Fruit fly (Drosophila melanogaster): ENCODE results near the gene wfs1.

Gene wfs1

dm6 chr3R:22690311-22690710, at the start of gene wfs1, which contains the start of gene Nup133:
TSS of gene wfs1 (minus strand) at chr3R:22690380.
TSS of gene Nup133 (plus strand) at chr3R:22690607.
- TF ChIP-seq CG8478 (optimal IDR thresholded peaks at IDR 0.05) (no peak), CTCF (optimal IDR thresholded peaks at IDR 0.05) (no peak)

- no peak for TF ChIP-seq CTCF (optimal IDR thresholded peaks at IDR 0.05)
- TF ChIP-seq CG8478 (optimal IDR thresholded peaks at IDR 0.05) = no peak
Observed at dm6 chr3R:22733751-22734150, 43.6 kb upstream of the wfs1 start, which contains the start of gene Takl2. TSS of gene Takl2 (minus strand) at chr3R:22733851.

DNA sequence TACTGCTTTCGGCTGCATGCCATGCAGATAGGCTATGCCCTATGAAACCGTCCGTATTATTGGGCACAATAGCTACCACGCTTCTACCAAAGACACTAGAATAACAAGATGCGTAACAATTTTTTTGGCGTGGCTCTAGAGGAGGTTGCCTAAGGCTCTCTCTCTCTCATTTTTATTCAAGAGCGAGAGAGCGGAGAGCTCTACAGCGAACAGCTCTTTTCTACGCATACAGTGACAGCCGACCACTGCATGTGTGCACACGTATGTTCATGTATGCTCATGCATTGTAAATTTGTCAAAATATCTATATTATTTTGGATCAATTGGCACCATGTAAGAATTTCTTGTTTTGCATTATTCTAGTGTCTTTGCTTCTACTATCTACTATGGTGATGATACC, 42.8 kb upstream of the wfs1 start:
- no peak for TF ChIP-seq CG8478 (optimal IDR thresholded peaks at IDR 0.05)
- no peak for TF ChIP-seq CTCF (optimal IDR thresholded peaks at IDR 0.05)

- TF ChIP-seq CTCF (optimal IDR thresholded peaks at IDR 0.05) = no peak
- no peak for TF ChIP-seq CG8478 (optimal IDR thresholded peaks at IDR 0.05)
Observed at dm6 chr3R:22727857-22728256, 37.7 kb upstream of the wfs1 start.

dm6 chr3R:22727456-22727833, 37.3 kb upstream of the wfs1 start:
- TF ChIP-seq CTCF (optimal IDR thresholded peaks at IDR 0.05) = no peak
- TF ChIP-seq CG8478 (optimal IDR thresholded peaks at IDR 0.05) = no peak

DNA sequence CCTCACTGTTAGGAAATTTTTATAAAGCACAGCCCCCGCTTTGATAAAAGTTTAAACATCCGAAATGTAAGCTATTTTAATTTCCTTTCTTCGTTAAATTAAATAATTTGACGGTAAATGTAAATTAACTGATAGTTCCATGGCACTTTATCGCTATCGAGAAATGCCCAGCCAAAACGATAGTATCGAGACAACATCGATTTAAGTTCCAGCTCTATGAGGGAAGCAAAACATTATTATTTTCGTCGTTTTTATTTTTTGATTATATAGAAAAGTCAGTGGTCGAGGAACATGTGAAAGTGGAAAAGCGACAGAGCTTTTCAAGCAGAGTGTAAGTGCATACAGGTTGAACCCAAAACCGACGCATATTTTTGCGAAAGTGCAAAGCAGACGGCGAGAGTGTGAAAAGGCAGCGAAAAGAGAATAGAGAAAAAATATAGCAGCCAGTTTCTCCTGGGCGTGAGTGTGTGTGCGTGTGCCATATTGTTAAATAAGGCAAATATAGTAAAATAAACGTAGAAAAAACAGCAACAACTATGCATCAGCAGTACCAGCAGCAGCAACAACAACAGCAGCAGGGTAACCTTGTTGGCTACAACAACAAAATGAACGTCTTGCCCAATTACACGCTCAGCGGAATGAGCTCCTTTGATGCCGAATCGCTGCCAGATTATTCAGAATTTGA, 36.7 kb upstream of the wfs1 start, which contains the start of gene CG45049:
Gene CG45049, plus strand, starts transcription at position 197 of the 685 bp plus-strand sequence.
- TF ChIP-seq CG8478 (optimal IDR thresholded peaks at IDR 0.05) (no peak), CTCF (optimal IDR thresholded peaks at IDR 0.05) (no peak)

DNA sequence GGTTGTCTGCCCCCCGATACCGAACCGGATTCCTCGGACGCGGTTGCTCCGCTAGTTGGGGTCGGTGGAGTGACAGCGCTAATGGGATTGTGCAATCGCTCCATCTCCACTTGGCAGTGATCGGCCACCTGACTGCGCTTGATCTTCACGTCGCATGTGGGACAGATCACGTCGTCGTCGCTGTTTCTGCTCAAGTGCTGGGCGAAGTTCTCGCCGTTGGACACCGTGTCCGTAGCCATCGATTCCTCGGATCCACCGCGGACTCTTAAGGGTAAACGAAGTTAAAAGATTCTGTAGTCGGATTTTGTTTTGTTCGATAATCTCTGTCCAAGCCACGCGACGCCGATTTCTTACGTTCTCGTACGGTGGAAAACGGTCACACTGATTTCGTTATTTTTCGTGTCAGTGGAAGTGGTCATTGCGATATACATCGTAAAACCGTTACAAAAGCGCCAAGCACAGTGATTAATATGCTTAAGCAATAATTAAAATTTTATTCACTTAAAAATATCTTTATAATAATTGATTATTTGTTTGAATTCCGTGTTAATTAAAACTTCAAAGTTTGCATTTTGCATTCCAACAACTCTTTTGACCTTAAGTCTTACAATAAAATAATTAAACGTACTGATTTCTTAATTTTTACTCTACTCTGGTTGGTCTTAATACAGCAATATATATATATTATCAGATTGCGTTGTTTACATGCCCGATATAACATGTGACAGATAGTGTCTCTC, 36.0 kb upstream of the wfs1 start, which contains the start of gene RNF220:
Gene RNF220, minus strand, starts transcription at position 384 of the 740 bp plus-strand sequence.
- TF ChIP-seq CG8478 (optimal IDR thresholded peaks at IDR 0.05) (no peak), CTCF (optimal IDR thresholded peaks at IDR 0.05) (peak; percentile 2 to 34)

DNA sequence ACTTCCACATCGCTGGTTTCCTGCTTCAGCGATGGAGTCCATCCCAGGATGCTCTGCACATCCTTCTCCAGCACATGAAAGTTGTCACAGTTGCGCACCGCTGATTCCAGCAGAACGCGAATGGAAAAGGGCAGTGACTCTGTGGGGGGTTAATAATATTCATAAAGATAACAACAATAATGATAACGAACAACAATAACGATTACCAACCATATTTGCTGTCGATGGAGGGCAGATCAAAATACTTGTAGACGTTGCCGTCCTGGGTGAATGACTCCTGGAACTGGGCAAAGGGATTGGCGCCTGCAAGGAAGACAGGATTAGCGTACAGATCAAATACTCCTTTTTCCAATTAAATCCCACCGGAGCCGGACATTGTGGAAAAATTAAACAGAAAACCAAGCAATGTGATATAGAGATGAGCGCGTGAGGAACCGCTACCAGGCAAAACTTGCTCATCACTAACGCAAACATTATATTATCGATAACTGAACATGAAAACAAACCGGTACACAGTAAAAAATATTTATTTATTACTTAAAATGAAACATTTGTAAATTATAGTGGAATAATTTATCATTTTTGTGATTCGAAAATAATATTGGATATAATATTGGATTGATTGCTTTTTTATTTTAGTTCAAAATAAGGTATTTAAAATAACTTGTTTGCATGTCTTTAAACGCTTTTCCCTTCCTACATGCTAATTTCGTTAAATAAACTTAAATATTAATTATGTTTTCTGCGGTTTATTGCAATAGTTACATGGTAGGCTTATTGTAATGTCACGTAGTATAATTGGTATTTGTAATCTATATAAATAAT, 34.2 kb upstream of the wfs1 start, which contains the start of gene Irp-1A:
Gene Irp-1A, minus strand, starts transcription at position 439 of the 825 bp plus-strand sequence.
- TF ChIP-seq CTCF (optimal IDR thresholded peaks at IDR 0.05) (no peak), CG8478 (optimal IDR thresholded peaks at IDR 0.05) (no peak)

DNA sequence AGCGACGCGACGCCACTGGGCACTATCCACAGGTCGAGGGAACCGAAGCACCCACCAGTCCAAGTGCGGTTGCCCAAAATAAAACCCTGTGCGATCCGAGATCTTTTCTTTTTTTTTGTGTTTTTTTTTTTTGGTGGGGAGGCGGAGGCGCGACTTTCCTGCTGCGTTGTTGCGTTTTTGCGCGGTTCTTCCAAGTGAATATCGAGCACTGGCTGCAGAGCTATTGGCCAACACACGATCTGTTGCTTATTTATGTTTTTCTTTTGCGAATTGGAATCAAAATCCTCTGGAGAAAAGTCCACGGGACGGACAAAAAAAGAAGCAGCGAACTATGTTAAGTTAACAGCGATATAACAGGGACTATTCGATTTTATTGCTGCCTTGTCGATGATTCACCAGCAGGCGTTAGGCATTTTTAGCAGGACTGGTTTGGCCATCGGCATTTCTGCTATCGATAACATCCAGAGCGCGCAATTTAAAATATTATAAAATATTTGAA, 30.7 kb upstream of the wfs1 start, which contains the start of gene wge:
Gene wge, minus strand, starts transcription at position 343 of the 499 bp plus-strand sequence.
- TF ChIP-seq CTCF (optimal IDR thresholded peaks at IDR 0.05) (peak in 1 of 2 experiments; percentile 21), CG8478 (optimal IDR thresholded peaks at IDR 0.05) (no peak)

dm6 chr3R:22719607-22719949, 29.4 kb upstream of the wfs1 start:
- TF ChIP-seq CG8478 (optimal IDR thresholded peaks at IDR 0.05) = no peak
- TF ChIP-seq CTCF (optimal IDR thresholded peaks at IDR 0.05) = no peak

dm6 chr3R:22718937-22719606, 28.9 kb upstream of the wfs1 start:
- no peak for TF ChIP-seq CG8478 (optimal IDR thresholded peaks at IDR 0.05)
- no peak for TF ChIP-seq CTCF (optimal IDR thresholded peaks at IDR 0.05)

- TF ChIP-seq CTCF (optimal IDR thresholded peaks at IDR 0.05) (no peak), CG8478 (optimal IDR thresholded peaks at IDR 0.05) (no peak)
Observed at dm6 chr3R:22718401-22718800, 28.2 kb upstream of the wfs1 start.

DNA sequence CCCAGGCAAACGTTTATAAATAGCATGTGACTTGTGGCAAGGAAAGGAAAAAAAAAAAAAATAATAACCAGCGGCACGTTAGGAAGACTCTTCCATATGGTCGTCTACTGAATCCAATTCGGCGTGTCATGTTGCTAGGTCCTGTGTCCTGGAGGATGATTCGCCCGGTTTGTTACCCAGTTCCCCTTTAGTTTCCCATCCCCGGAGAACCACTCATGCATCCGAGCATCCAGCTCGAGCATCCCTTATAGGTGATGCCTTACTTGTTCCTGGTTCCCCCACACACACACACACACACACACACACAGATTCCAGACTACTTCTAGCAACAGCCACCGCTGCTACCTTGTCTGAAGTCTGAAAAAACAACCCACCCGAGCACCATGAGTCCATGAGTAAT, 27.7 kb upstream of the wfs1 start:
- TF ChIP-seq CG8478 (optimal IDR thresholded peaks at IDR 0.05) = no peak
- TF ChIP-seq CTCF (optimal IDR thresholded peaks at IDR 0.05) = no peak

- TF ChIP-seq CTCF (optimal IDR thresholded peaks at IDR 0.05) = no peak
- TF ChIP-seq CG8478 (optimal IDR thresholded peaks at IDR 0.05) = no peak
Observed at dm6 chr3R:22710662-22711061, 20.5 kb upstream of the wfs1 start, which contains the start of gene CG4907. TSS of gene CG4907 (minus strand) at chr3R:22710762.
